Fruit fly (Drosophila melanogaster) whole organism, embryonic: Measurements from ENCODE around the gene CG18858.

ENCODE experiments used
- CG14441 ChIP-seq: fragments of 200-800 bp; sonication (Bioruptor generic); IDR thresholded peaks from 2 replicates; pipeline ENCODE4 v1.3.6; 2022; ENCODE audit warnings: missing biosample characterization, missing genetic modification characterization
- D19A ChIP-seq: fragments of 200-800 bp; optimal IDR thresholded peaks from 3 replicates; lab custom pipeline; 2019; ENCODE audit warnings: missing biosample characterization, mild to moderate bottlenecking, missing genetic modification characterization, moderate library complexity
- Sox102F ChIP-seq: fragments of 200-800 bp; sonication (Bioruptor generic); optimal IDR thresholded peaks from 2 replicates; lab custom pipeline; 2018; ENCODE audit warnings: missing biosample characterization, mild to moderate bottlenecking, missing genetic modification characterization, moderate library complexity
- gcm2 ChIP-seq: fragments of 200-800 bp; sonication (Bioruptor generic); optimal IDR thresholded peaks from 2 replicates; lab custom pipeline; 2016; ENCODE audit warnings: missing biosample characterization, missing genetic modification characterization
- kah ChIP-seq: fragments of 200-800 bp; sonication (Bioruptor generic); optimal IDR thresholded peaks from 2 replicates; lab custom pipeline; 2018; ENCODE audit warnings: missing biosample characterization, mild to moderate bottlenecking, missing genetic modification characterization
- twi ChIP-seq: fragments of 200-800 bp; optimal IDR thresholded peaks from 2 replicates; lab custom pipeline; 2019; ENCODE audit warnings: missing biosample characterization, mild to moderate bottlenecking, missing genetic modification characterization, moderate library complexity

DNA sequence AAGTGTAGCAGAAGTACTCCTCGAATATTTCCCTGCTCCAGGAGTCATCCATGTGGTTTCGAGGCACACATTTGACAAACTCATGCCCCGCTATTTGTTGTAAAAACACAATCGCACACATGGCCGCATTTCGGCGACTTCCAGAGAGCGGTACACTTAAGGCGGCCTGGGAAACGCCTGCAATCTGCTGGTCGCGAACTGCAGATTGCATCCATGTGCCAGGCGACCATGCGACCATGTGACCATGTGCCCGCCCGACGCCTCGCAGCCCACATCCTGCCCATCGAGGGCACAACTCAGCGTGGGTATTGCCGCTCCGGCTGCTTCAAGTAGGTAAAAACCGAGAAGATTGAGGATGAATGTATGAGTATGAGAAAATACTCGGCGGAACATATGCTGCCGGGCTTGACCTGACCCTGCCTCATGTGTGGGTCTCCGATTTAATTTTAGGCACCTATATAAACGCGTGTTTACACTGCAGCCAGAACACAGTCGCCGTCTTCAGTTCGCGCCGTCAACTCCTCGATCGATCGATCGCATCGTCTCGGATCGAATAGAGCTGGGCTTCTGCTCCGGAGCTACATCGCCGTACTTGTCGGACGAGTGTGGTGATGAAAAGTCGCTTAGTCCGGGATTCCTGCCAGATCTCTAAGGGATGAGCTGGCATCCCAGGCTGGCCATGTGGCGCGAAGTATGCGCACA is 27.3 kb upstream of the CG18858 start:
- TF ChIP-seq Sox102F (GFP tag; lab: Kevin White, UChicago): no peak
- TF ChIP-seq gcm2 (GFP tag; lab: Kevin White, UChicago): no peak
- no peak for TF ChIP-seq CG14441 (GFP tag; lab: Robert Waterston, UW)
- peak; percentile 100 for TF ChIP-seq twi (tag; lab: Kevin White, UChicago)
- TF ChIP-seq D19A (tag; lab: Kevin White, UChicago): no peak
- no peak for TF ChIP-seq kah (GFP tag; lab: Kevin White, UChicago)
